Fruit fly (Drosophila melanogaster) whole organism, adult: Measurements from ENCODE around the gene CG34293.

Experiments
- CG11617 ChIP-seq: fragments of 200-800 bp; sonication (Bioruptor generic); optimal IDR thresholded peaks from 2 replicates; lab custom pipeline; 2017; ENCODE audit warnings: mild to moderate bottlenecking, missing biosample characterization, missing genetic modification reagents, missing genetic modification characterization
- CG12768 ChIP-seq: fragments of 200-800 bp; sonication (Bioruptor generic); optimal IDR thresholded peaks from 2 replicates; lab custom pipeline; 2017; ENCODE audit warnings: missing biosample characterization, missing genetic modification characterization, mild to moderate bottlenecking, moderate library complexity, missing genetic modification reagents
- CG14711 ChIP-seq: fragments of 200-800 bp; sonication (Bioruptor generic); optimal IDR thresholded peaks from 2 replicates; lab custom pipeline; 2018; ENCODE audit warnings: missing biosample characterization, mild to moderate bottlenecking, missing genetic modification characterization, moderate library complexity
- CG1620 ChIP-seq: fragments of 200-800 bp; sonication (Bioruptor generic); optimal IDR thresholded peaks from 2 replicates; lab custom pipeline; 2016; ENCODE audit warnings: missing biosample characterization, missing genetic modification characterization
- CG33017 ChIP-seq: fragments of 200-800 bp; sonication (Bioruptor generic); optimal IDR thresholded peaks from 2 replicates; lab custom pipeline; 2018; ENCODE audit warnings: missing biosample characterization, mild to moderate bottlenecking, missing genetic modification characterization, moderate library complexity
- CG7101 ChIP-seq: fragments of 200-800 bp; sonication (Bioruptor generic); optimal IDR thresholded peaks from 2 replicates; lab custom pipeline; 2018; ENCODE audit warnings: missing biosample characterization, mild to moderate bottlenecking, missing genetic modification characterization, moderate library complexity
- Crg-1 ChIP-seq: fragments of 200-800 bp; sonication (Bioruptor generic); optimal IDR thresholded peaks from 2 replicates; lab custom pipeline; 2016; ENCODE audit warnings: missing biosample characterization, missing genetic modification characterization
- Mnt ChIP-seq: fragments of 200-800 bp; sonication (Bioruptor generic); optimal IDR thresholded peaks from 2 replicates; lab custom pipeline; 2016; ENCODE audit warnings: missing biosample characterization, mild to moderate bottlenecking, missing genetic modification characterization
- cnc ChIP-seq, 2 experiments: fragments of >200 bp; optimal IDR thresholded peaks; 2 replicates each; lab custom pipeline; 2017
- ovo ChIP-seq: fragments of 200-800 bp; sonication (Bioruptor generic); optimal IDR thresholded peaks from 2 replicates; lab custom pipeline; 2016; ENCODE audit warnings: missing biosample characterization, missing genetic modification characterization
- pad ChIP-seq: fragments of 200-800 bp; sonication (Bioruptor generic); optimal IDR thresholded peaks from 3 replicates; lab custom pipeline; 2017; ENCODE audit warnings: missing biosample characterization, missing genetic modification characterization, mild to moderate bottlenecking, moderate library complexity, missing genetic modification reagents
- toe ChIP-seq: fragments of 200-800 bp; sonication (Bioruptor generic); optimal IDR thresholded peaks from 2 replicates; lab custom pipeline; 2016; ENCODE audit warnings: missing biosample characterization, missing genetic modification characterization

- TF ChIP-seq CG14711 (tag; lab: Kevin White, UChicago) (no peak), Mnt (no peak), CG1620 (GFP tag; lab: Kevin White, UChicago) (no peak), CG12768 (GFP tag; lab: Kevin White, UChicago) (no peak), CG7101 (no peak), toe (GFP tag; lab: Kevin White, UChicago) (no peak), ovo (GFP tag; lab: Kevin White, UChicago) (no peak), cnc (optimal IDR thresholded peaks at IDR 0.05; lab: Kevin White, UChicago) (no peak), pad (GFP tag; lab: Kevin White, UChicago) (no peak), CG11617 (GFP tag; lab: Kevin White, UChicago) (no peak), Crg-1 (GFP tag; lab: Kevin White, UChicago) (no peak), CG33017 (tag; lab: Kevin White, UChicago) (no peak)
These were observed 49.6 kb upstream of the CG34293 start for dm6 chr3R:27214949-27215348.
